Worm (Caenorhabditis elegans): ENCODE results near the gene F22B5.10.

DNA sequence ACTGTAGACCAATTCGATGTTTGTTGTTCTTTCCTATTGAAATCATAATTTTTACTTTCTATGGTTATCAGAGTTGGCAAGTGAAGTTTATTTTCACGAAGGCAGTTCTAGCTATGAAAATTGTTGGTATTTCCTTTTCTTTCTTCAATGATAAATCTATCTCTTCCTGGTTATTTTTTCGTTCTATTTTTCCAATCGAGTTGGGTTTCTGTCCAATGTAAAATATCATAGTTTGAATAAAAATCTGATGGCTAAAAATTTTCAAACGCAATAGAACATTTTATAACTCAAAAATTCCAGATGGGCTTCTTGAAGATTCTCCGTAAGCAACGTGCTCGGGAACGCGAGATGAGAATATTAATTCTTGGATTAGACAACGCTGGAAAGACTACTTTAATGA is 23.0 kb upstream of the F22B5.10 start, which contains the start of gene evl-20:
- TF ChIP-seq rcor-1 (GFP tag; IDR thresholded peaks at IDR 0.05) (no peak), dpl-1 (GFP tag; optimal IDR thresholded peaks at IDR 0.05) (no peak), attf-5 (GFP tag; optimal IDR thresholded peaks at IDR 0.05) (no peak), unc-62 (GFP tag; optimal IDR thresholded peaks at IDR 0.05) (no peak), tbx-9 (tag; optimal IDR thresholded peaks at IDR 0.05; ENCODE audit: borderline replicate concordance) (no peak), nfya-2 (GFP tag; IDR thresholded peaks at IDR 0.05) (no peak), K12H6.12 (tag; optimal IDR thresholded peaks at IDR 0.05) (no peak), lsl-1 (GFP tag; optimal IDR thresholded peaks at IDR 0.05) (no peak), lin-35 (GFP tag; optimal IDR thresholded peaks at IDR 0.05) (no peak), Y56A3A.18 (GFP tag; IDR thresholded peaks at IDR 0.05) (0 out of 2 replicates have a peak, but pooled peaks have one; percentile 41), F10E7.11 (tag; optimal IDR thresholded peaks at IDR 0.05) (no peak), F37B4.10 (GFP tag; IDR thresholded peaks at IDR 0.05) (no peak), T07F8.4 (tag; optimal IDR thresholded peaks at IDR 0.05) (no peak)

All from whole organism, young adult.